Fruit fly (Drosophila melanogaster) Kc167 (cell line): Measurements from ENCODE around the gene CG31627.

Experiments
- Myc ChIP-seq: fragments of >200 bp; optimal IDR thresholded peaks from 2 replicates; lab custom pipeline; 2017; ENCODE audit warnings: missing external identifiers
- Sin3A ChIP-seq: fragments of >200 bp; optimal IDR thresholded peaks from 2 replicates; lab custom pipeline; 2018; ENCODE audit warnings: missing external identifiers
- h ChIP-seq: fragments of >200 bp; optimal IDR thresholded peaks from 3 replicates; lab custom pipeline; 2018; ENCODE audit warnings: missing external identifiers
- insv ChIP-seq: fragments of >200 bp; optimal IDR thresholded peaks from 3 replicates; lab custom pipeline; 2018; ENCODE audit warnings: missing external identifiers
- psq ChIP-seq: fragments of >200 bp; optimal IDR thresholded peaks from 2 replicates; lab custom pipeline; 2017; ENCODE audit warnings: missing external identifiers

DNA sequence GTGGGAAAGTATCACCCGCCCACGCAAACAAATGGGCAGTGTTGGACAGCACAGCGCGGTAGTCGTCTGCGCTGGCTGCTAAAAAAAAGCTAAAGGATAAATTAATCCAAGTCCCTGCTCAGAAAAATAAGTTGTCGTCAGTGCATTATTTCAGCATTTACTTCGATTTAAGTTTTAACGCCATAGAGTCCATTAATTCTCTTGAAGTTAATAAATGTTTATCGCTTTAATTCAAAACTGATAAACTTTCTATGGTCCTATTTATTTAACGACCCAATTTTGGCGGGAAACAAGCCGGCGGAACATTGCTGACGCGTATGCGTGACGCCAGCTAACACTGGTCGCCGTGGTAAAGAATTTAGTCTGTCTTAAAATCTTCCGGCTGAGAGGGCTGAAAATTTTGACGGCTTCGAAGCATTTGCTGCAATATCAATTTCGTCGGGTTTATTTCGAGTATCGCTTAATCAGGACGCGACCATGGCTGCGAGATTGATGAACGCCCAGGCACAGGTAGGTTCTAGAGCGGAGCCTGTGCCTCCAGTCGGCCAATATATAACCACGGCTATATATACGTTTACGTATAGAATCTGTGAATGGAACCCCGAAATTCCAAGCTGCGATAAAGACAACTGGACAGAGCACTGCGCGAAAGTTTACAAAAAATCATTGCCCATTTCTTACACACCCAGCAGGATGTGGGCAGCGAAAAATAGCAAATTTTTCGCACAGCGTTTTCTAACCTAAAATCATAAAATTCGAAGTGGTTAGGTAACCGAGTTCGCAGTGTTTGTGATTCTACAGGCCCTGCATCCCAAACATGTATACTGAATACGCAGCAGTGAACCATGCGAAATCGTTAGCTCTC is 4.5 kb upstream of the CG31627 start, which contains the start of the genes mAcon1, CG43345 and CG43346:
- no peak for TF ChIP-seq Myc (lab: Kevin White, UChicago)
- no peak for TF ChIP-seq h (lab: Kevin White, UChicago)
- no peak for TF ChIP-seq insv (lab: Kevin White, UChicago)
- TF ChIP-seq Sin3A = no peak
- no peak for TF ChIP-seq psq (lab: Kevin White, UChicago)
